Worm (Caenorhabditis elegans) whole organism, L4/young adult: Measurements from ENCODE around the gene Y48E1B.3.

ENCODE experiments used
- W03F9.2 ChIP-seq: fragments of 150-350 bp; optimal IDR thresholded peaks from 2 replicates; lab custom pipeline; 2014; ENCODE audit warnings: missing biosample characterization, missing genetic modification characterization
- him-1 ChIP-seq: sonication (generic microtip); optimal IDR thresholded peaks from 2 replicates; lab custom pipeline; 2016; ENCODE audit warnings: missing genotype, missing genetic modification reagents, missing genetic modification characterization, missing compliant biosample characterization

DNA sequence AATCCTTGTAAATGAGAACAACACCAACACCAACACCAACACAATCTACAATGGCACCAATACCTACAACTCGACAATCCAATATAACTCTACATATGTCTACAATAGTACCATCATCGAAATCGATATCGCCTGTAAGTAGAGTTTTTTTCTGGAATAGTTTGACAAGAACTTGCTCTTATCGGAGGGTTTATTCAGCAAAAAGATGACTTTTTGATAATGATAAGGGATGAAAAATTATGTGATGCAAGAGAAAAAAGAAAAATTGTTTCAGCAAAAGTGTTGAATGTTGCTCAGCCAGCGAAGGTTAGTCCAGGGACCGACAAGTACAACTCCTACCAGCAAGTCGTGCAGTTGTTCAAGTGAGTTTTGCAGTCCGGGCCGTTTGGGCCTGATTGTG, 59.2 kb downstream of the Y48E1B.3 start:
- TF ChIP-seq W03F9.2 (tag; lab: Kevin White, UChicago) (no peak), him-1 (tag; lab: Kevin White, UChicago) (no peak)
